Fruit fly (Drosophila melanogaster) whole organism, pupa: ENCODE data around the gene CG33552.
A peak's percentile ranks its signal among the peaks of the same experiment; 100 is the strongest.

Source experiments
- CG10348 ChIP-seq: fragments of 200-800 bp; sonication (Bioruptor generic); IDR thresholded peaks from 2 replicates; pipeline ENCODE4 v1.3.6; 2022; ENCODE audit warnings: missing biosample characterization, missing genetic modification characterization
- CG12605 ChIP-seq: fragments of 200-800 bp; sonication (Bioruptor generic); IDR thresholded peaks from 2 replicates; pipeline ENCODE4 v1.3.6; 2022; ENCODE audit warnings: missing biosample characterization, missing genetic modification characterization
- CG13204 ChIP-seq: fragments of 200-800 bp; sonication (Bioruptor generic); optimal IDR thresholded peaks from 2 replicates; lab custom pipeline; 2018; ENCODE audit warnings: missing biosample characterization, mild to moderate bottlenecking, missing genetic modification characterization, moderate library complexity
- CG14655 ChIP-seq: fragments of 200-800 bp; sonication (Bioruptor generic); optimal IDR thresholded peaks from 3 replicates; lab custom pipeline; 2017; ENCODE audit warnings: mild to moderate bottlenecking, missing biosample characterization, missing genetic modification reagents, missing genetic modification characterization
- CG15710 ChIP-seq: fragments of 200-800 bp; sonication (Bioruptor generic); optimal IDR thresholded peaks from 2 replicates; lab custom pipeline; 2018; ENCODE audit warnings: missing biosample characterization, mild to moderate bottlenecking, missing genetic modification characterization, moderate library complexity
- CG17806 ChIP-seq: fragments of 200-800 bp; sonication (Bioruptor generic); optimal IDR thresholded peaks from 2 replicates; lab custom pipeline; 2018; ENCODE audit warnings: missing biosample characterization, mild to moderate bottlenecking, missing genetic modification characterization, moderate library complexity
- CG32121 ChIP-seq: fragments of 200-800 bp; sonication (Bioruptor generic); IDR thresholded peaks from 2 replicates; pipeline ENCODE4 v1.3.6; 2022; ENCODE audit warnings: missing biosample characterization, missing genetic modification characterization
- CG34367 ChIP-seq: fragments of 200-800 bp; sonication (Bioruptor generic); optimal IDR thresholded peaks from 2 replicates; lab custom pipeline; 2018; ENCODE audit warnings: missing biosample characterization, mild to moderate bottlenecking, missing genetic modification characterization
- CG4496 ChIP-seq: fragments of 200-800 bp; sonication (Bioruptor generic); IDR thresholded peaks from 3 replicates; pipeline ENCODE4 v1.3.6; 2022; ENCODE audit warnings: missing biosample characterization, missing genetic modification characterization
- CG8159 ChIP-seq: fragments of 200-800 bp; sonication (Bioruptor generic); optimal IDR thresholded peaks from 3 replicates; lab custom pipeline; 2018; ENCODE audit warnings: missing biosample characterization, mild to moderate bottlenecking, missing genetic modification characterization, moderate library complexity
- CG8301 ChIP-seq: fragments of 200-800 bp; sonication (Bioruptor generic); optimal IDR thresholded peaks from 2 replicates; lab custom pipeline; 2018; ENCODE audit warnings: missing biosample characterization, mild to moderate bottlenecking, missing genetic modification characterization
- CG9948 ChIP-seq: fragments of 200-800 bp; sonication (Bioruptor generic); optimal IDR thresholded peaks from 2 replicates; lab custom pipeline; 2018; ENCODE audit warnings: missing biosample characterization, mild to moderate bottlenecking, missing genetic modification characterization, moderate library complexity
- D1 ChIP-seq: fragments of 200-800 bp; sonication (Bioruptor generic); optimal IDR thresholded peaks from 2 replicates; lab custom pipeline; 2018; ENCODE audit warnings: missing biosample characterization, mild to moderate bottlenecking, missing genetic modification characterization, moderate library complexity
- EcR ChIP-seq: fragments of 200-800 bp; sonication (Bioruptor generic); optimal IDR thresholded peaks from 3 replicates; lab custom pipeline; 2019; ENCODE audit warnings: missing biosample characterization, missing genetic modification characterization, mild to moderate bottlenecking, moderate library complexity, missing genetic modification reagents
- Ets98B ChIP-seq: fragments of 200-800 bp; sonication (Bioruptor generic); IDR thresholded peaks from 2 replicates; pipeline ENCODE4 v1.3.6; 2022; ENCODE audit warnings: missing biosample characterization, missing genetic modification characterization
- Pif1A ChIP-seq: fragments of 200-800 bp; sonication (Bioruptor generic); optimal IDR thresholded peaks from 3 replicates; lab custom pipeline; 2016; ENCODE audit warnings: missing biosample characterization, missing genetic modification characterization
- Pif1B ChIP-seq: fragments of 200-800 bp; sonication (Bioruptor generic); optimal IDR thresholded peaks from 3 replicates; lab custom pipeline; 2016; ENCODE audit warnings: missing biosample characterization, missing genetic modification characterization
- Snoo ChIP-seq: fragments of 200-800 bp; sonication (Bioruptor generic); optimal IDR thresholded peaks from 3 replicates; lab custom pipeline; 2017; ENCODE audit warnings: missing biosample characterization, mild to moderate bottlenecking, missing genetic modification characterization, inconsistent platforms
- fd96Ca ChIP-seq: fragments of 200-800 bp; sonication (Bioruptor generic); IDR thresholded peaks from 3 replicates; pipeline ENCODE4 v1.3.6; 2022; ENCODE audit warnings: missing biosample characterization, missing genetic modification characterization
- gl ChIP-seq: fragments of 200-800 bp; sonication (Bioruptor generic); optimal IDR thresholded peaks from 2 replicates; lab custom pipeline; 2018; ENCODE audit warnings: missing biosample characterization, mild to moderate bottlenecking, missing genetic modification characterization
- rn ChIP-seq: fragments of 200-800 bp; sonication (Bioruptor generic); IDR thresholded peaks from 2 replicates; pipeline ENCODE4 v1.3.6; 2022; ENCODE audit warnings: missing biosample characterization, missing genetic modification characterization

CG33552 gene

dm6 chr2L:16657467-16657866, 24.8 kb upstream of the CG33552 start:
- TF ChIP-seq CG15710 (tag; lab: Kevin White, UChicago) (no peak), CG4496 (GFP tag; lab: Robert Waterston, UW) (no peak), CG17806 (no peak), CG13204 (GFP tag; lab: Kevin White, UChicago) (no peak), Snoo (no peak)

- TF ChIP-seq fd96Ca (GFP tag; lab: Robert Waterston, UW) (no peak), CG14655 (GFP tag; lab: Kevin White, UChicago) (peak; percentile 59), CG12605 (GFP tag; lab: Robert Waterston, UW) (no peak), Snoo (no peak), gl (tag; lab: Kevin White, UChicago) (no peak), CG10348 (GFP tag; lab: Robert Waterston, UW) (peak; percentile 31; the same call in 1 of the 2 replicates), CG13204 (GFP tag; lab: Kevin White, UChicago) (no peak), D1 (tag; lab: Kevin White, UChicago) (no peak), CG8301 (tag; lab: Kevin White, UChicago) (peak; percentile 55), Ets98B (GFP tag; lab: Robert Waterston, UW) (peak; percentile 56), CG34367 (tag; lab: Kevin White, UChicago) (peak; percentile 39), CG32121 (GFP tag; lab: Robert Waterston, UW) (peak; percentile 32; the same call in 1 of the 2 replicates), EcR (GFP tag; lab: Kevin White, UChicago) (no peak), CG17806 (peak; percentile 48), CG4496 (GFP tag; lab: Robert Waterston, UW) (peak; percentile 63), CG8159 (tag; lab: Kevin White, UChicago) (peak; percentile 56), Pif1A (no peak), CG15710 (tag; lab: Kevin White, UChicago) (peak; percentile 50)
Observed at dm6 chr2L:16672290-16672689, 10.0 kb upstream of the CG33552 start.

- TF ChIP-seq CG17806 (no peak), CG10348 (GFP tag; lab: Robert Waterston, UW) (no peak), CG9948 (tag; lab: Kevin White, UChicago) (no peak), fd96Ca (GFP tag; lab: Robert Waterston, UW) (peak; percentile 65; the same call in 1 of the 3 replicates), CG34367 (tag; lab: Kevin White, UChicago) (no peak), EcR (GFP tag; lab: Kevin White, UChicago) (peak; percentile 77), CG8159 (tag; lab: Kevin White, UChicago) (no peak), CG12605 (GFP tag; lab: Robert Waterston, UW) (no peak), CG4496 (GFP tag; lab: Robert Waterston, UW) (no peak), rn (GFP tag; lab: Robert Waterston, UW) (no peak), CG14655 (GFP tag; lab: Kevin White, UChicago) (no peak)
Observed at dm6 chr2L:16676651-16677359, 5.5 kb upstream of the CG33552 start, which contains the start of the genes Trpgamma and her. Gene Trpgamma, minus strand, starts transcription at chr2L:16676701. Gene her, plus strand, starts transcription at chr2L:16677185.

dm6 chr2L:16679073-16679472, 3.2 kb upstream of the CG33552 start:
- TF ChIP-seq CG8159 (tag; lab: Kevin White, UChicago) (no peak), Ets98B (GFP tag; lab: Robert Waterston, UW) (no peak), CG17806 (no peak), CG32121 (GFP tag; lab: Robert Waterston, UW) (no peak), CG12605 (GFP tag; lab: Robert Waterston, UW) (no peak), Snoo (no peak), CG34367 (tag; lab: Kevin White, UChicago) (no peak), gl (tag; lab: Kevin White, UChicago) (no peak)

- TF ChIP-seq CG8301 (tag; lab: Kevin White, UChicago) (no peak), CG8159 (tag; lab: Kevin White, UChicago) (peak; percentile 14), CG15710 (tag; lab: Kevin White, UChicago) (no peak), Snoo (no peak), rn (GFP tag; lab: Robert Waterston, UW) (no peak), fd96Ca (GFP tag; lab: Robert Waterston, UW) (no peak), CG32121 (GFP tag; lab: Robert Waterston, UW) (no peak), EcR (GFP tag; lab: Kevin White, UChicago) (peak; percentile 89), Pif1B (GFP tag; lab: Kevin White, UChicago) (no peak), CG12605 (GFP tag; lab: Robert Waterston, UW) (peak; percentile 22; the same call in 1 of the 2 replicates), D1 (tag; lab: Kevin White, UChicago) (peak; percentile 1), CG17806 (no peak), CG13204 (GFP tag; lab: Kevin White, UChicago) (no peak), Ets98B (GFP tag; lab: Robert Waterston, UW) (no peak), Pif1A (no peak), CG14655 (GFP tag; lab: Kevin White, UChicago) (no peak), CG34367 (tag; lab: Kevin White, UChicago) (no peak), CG10348 (GFP tag; lab: Robert Waterston, UW) (no peak), CG4496 (GFP tag; lab: Robert Waterston, UW) (0 out of 3 replicates have a peak, but pooled peaks have one; percentile 41), gl (tag; lab: Kevin White, UChicago) (peak; percentile 26), CG9948 (tag; lab: Kevin White, UChicago) (no peak)
Observed at dm6 chr2L:16679817-16680683, 2.3 kb upstream of the CG33552 start, which contains the start of the genes grp and squ. Gene grp, plus strand, starts transcription at chr2L:16680054. Gene squ, plus strand, starts transcription at chr2L:16680054.
